Fruit fly (Drosophila melanogaster) whole organism, embryonic: Measurements from ENCODE around the gene CG33306.

Source experiments
- Asciz ChIP-seq: fragments of 200-800 bp; sonication (Bioruptor generic); optimal IDR thresholded peaks from 2 replicates; lab custom pipeline; 2017; ENCODE audit warnings: missing biosample characterization, mild to moderate bottlenecking, missing genetic modification characterization, missing genetic modification reagents
- CG2129 ChIP-seq: fragments of 200-800 bp; sonication (Bioruptor generic); IDR thresholded peaks from 2 replicates; pipeline ENCODE4 v1.3.6; 2022; ENCODE audit warnings: missing biosample characterization, missing genetic modification characterization; ENCODE audit not compliant: partially characterized antibody
- CG3163 ChIP-seq: fragments of 200-800 bp; sonication (Bioruptor generic); optimal IDR thresholded peaks from 3 replicates; lab custom pipeline; 2016; ENCODE audit warnings: missing biosample characterization, missing genetic modification characterization
- CG3838 ChIP-seq: fragments of 200-800 bp; sonication (Bioruptor generic); optimal IDR thresholded peaks from 3 replicates; lab custom pipeline; 2016; ENCODE audit warnings: missing biosample characterization, missing genetic modification characterization
- Gug ChIP-seq: fragments of 200-800 bp; sonication (Bioruptor generic); IDR thresholded peaks from 4 replicates; pipeline ENCODE4 v1.3.6; 2022; ENCODE audit warnings: missing biosample characterization, missing genetic modification characterization
- H15 ChIP-seq: fragments of 200-800 bp; sonication (Bioruptor generic); IDR thresholded peaks from 3 replicates; pipeline ENCODE4 v1.3.6; 2022; ENCODE audit warnings: missing biosample characterization, missing genetic modification characterization
- Jarid2 ChIP-seq: fragments of 200-800 bp; sonication (Bioruptor generic); optimal IDR thresholded peaks from 3 replicates; lab custom pipeline; 2017; ENCODE audit warnings: mild to moderate bottlenecking, missing biosample characterization, missing genetic modification reagents, missing genetic modification characterization
- Lhr ChIP-seq: fragments of 200-800 bp; sonication (Bioruptor generic); optimal IDR thresholded peaks from 3 replicates; lab custom pipeline; 2017; ENCODE audit warnings: mild to moderate bottlenecking, missing biosample characterization, missing genetic modification reagents, missing genetic modification characterization
- Mad ChIP-seq: fragments of 200-800 bp; sonication (Bioruptor generic); optimal IDR thresholded peaks from 2 replicates; lab custom pipeline; 2016; ENCODE audit warnings: missing biosample characterization, missing genetic modification characterization
- amos ChIP-seq: fragments of 200-800 bp; sonication (Bioruptor generic); IDR thresholded peaks from 2 replicates; pipeline ENCODE4 v1.3.6; 2022; ENCODE audit warnings: missing biosample characterization, missing genetic modification characterization; ENCODE audit not compliant: partially characterized antibody
- hbn ChIP-seq: fragments of 200-800 bp; sonication (Bioruptor generic); IDR thresholded peaks from 2 replicates; pipeline ENCODE4 v1.3.6; 2022; ENCODE audit warnings: missing biosample characterization, missing genetic modification characterization; ENCODE audit not compliant: partially characterized antibody
- insv ChIP-seq, 2 experiments: fragments of 200-800 bp; sonication (Bioruptor generic); optimal IDR thresholded peaks; 3 replicates each; lab custom pipeline; 2016 to 2018; ENCODE audit warnings: missing biosample characterization in 2 of 2, missing genetic modification characterization in 2 of 2
- kay ChIP-seq: fragments of 200-800 bp; sonication (Bioruptor generic); optimal IDR thresholded peaks from 2 replicates; lab custom pipeline; 2016; ENCODE audit warnings: missing biosample characterization, missing genetic modification characterization
- mam ChIP-seq: fragments of 200-800 bp; sonication (Bioruptor generic); optimal IDR thresholded peaks from 3 replicates; lab custom pipeline; 2016; ENCODE audit warnings: missing biosample characterization, missing genetic modification characterization

dm6 chr2L:13801166-13801565 lies 42.4 kb downstream of the CG33306 start:
- TF ChIP-seq Asciz (GFP tag; lab: Kevin White, UChicago) (no peak), CG3163 (no peak), CG3838 (GFP tag; lab: Kevin White, UChicago) (no peak), hbn (GFP tag; lab: Robert Waterston, UW) (no peak), H15 (GFP tag; lab: Robert Waterston, UW) (no peak), insv (GFP tag; optimal IDR thresholded peaks at IDR 0.05; lab: Kevin White, UChicago) (no peak), Lhr (no peak), kay (GFP tag; lab: Kevin White, UChicago) (no peak), Gug (GFP tag; lab: Robert Waterston, UW) (no peak), amos (GFP tag; lab: Robert Waterston, UW) (no peak), Jarid2 (GFP tag; lab: Kevin White, UChicago) (no peak), mam (GFP tag; lab: Kevin White, UChicago) (no peak), CG2129 (GFP tag; lab: Robert Waterston, UW) (no peak), Mad (GFP tag; lab: Kevin White, UChicago) (no peak)
